Worm (Caenorhabditis elegans) whole organism, young adult: ENCODE results near the gene eat-4.

Experiments
- B0336.3 ChIP-seq: fragments of 200-800 bp; sonication (Bioruptor generic); IDR thresholded peaks from 2 replicates; pipeline ENCODE4 v1.3.6; 2022; ENCODE audit warnings: missing genetic modification characterization, missing compliant biosample characterization
- C17E4.6 ChIP-seq: fragments of 200-800 bp; sonication (Bioruptor generic); IDR thresholded peaks from 2 replicates; pipeline ENCODE4 v1.3.6; 2022; ENCODE audit warnings: missing genetic modification reagents, missing genetic modification characterization, missing compliant biosample characterization
- F23B12.7 ChIP-seq: sonication (generic microtip); optimal IDR thresholded peaks from 2 replicates; lab custom pipeline; 2017; ENCODE audit warnings: missing genetic modification characterization, mild to moderate bottlenecking, missing compliant biosample characterization, antibody characterized with exemption, moderate library complexity; ENCODE audit not compliant: insufficient read depth
- F33H1.4 ChIP-seq: fragments of 200-800 bp; sonication (Bioruptor generic); IDR thresholded peaks from 2 replicates; pipeline ENCODE4 v1.3.6; 2022; ENCODE audit warnings: missing genetic modification reagents, missing genetic modification characterization, missing compliant biosample characterization
- F49E8.2 ChIP-seq: sonication (generic microtip); optimal IDR thresholded peaks from 3 replicates; lab custom pipeline; 2017; ENCODE audit warnings: missing genetic modification characterization, mild to moderate bottlenecking, missing compliant biosample characterization, antibody characterized with exemption, moderate library complexity; ENCODE audit not compliant: insufficient read depth
- F55B11.4 ChIP-seq: sonication (generic microtip); optimal IDR thresholded peaks from 2 replicates; lab custom pipeline; 2016; ENCODE audit warnings: missing compliant biosample characterization, missing genetic modification characterization, borderline replicate concordance; ENCODE audit not compliant: insufficient read depth
- attf-3 ChIP-seq: fragments of 200-800 bp; sonication (Bioruptor generic); conservative IDR thresholded peaks from 2 replicates; pipeline ENCODE4 v1.3.6; 2022; ENCODE audit warnings: missing genetic modification reagents, missing genetic modification characterization, missing compliant biosample characterization
- bed-1 ChIP-seq: fragments of 200-800 bp; sonication (Bioruptor generic); IDR thresholded peaks from 2 replicates; pipeline ENCODE4 v1.3.6; 2022; ENCODE audit warnings: missing genetic modification reagents, missing genetic modification characterization, missing compliant biosample characterization
- cebp-1 ChIP-seq, 2 experiments: fragments of 200-800 bp in 1 of 2; sonication (Bioruptor generic) in 1 of 2; sonication (generic microtip) in 1 of 2; IDR thresholded peaks in 1 of 2; optimal IDR thresholded peaks in 1 of 2; 2 replicates each; pipeline versions ENCODE4 v1.3.6 to Lab custom; 2017 to 2022; ENCODE audit warnings: missing compliant biosample characterization in 2 of 2, missing genetic modification characterization in 2 of 2, mild to moderate bottlenecking in 1 of 2, missing genetic modification reagents in 1 of 2, moderate library complexity in 1 of 2
- ceh-100 ChIP-seq: fragments of 200-800 bp; sonication (Bioruptor generic); IDR thresholded peaks from 2 replicates; pipeline ENCODE4 v1.3.6; 2022; ENCODE audit warnings: missing genetic modification reagents, missing genetic modification characterization, missing compliant biosample characterization
- egl-18 ChIP-seq: fragments of 200-800 bp; sonication (Bioruptor generic); IDR thresholded peaks from 2 replicates; pipeline ENCODE4 v1.3.6; 2022; ENCODE audit warnings: missing genetic modification reagents, missing genetic modification characterization, missing compliant biosample characterization
- egrh-3 ChIP-seq: fragments of 200-800 bp; sonication (Bioruptor generic); IDR thresholded peaks from 2 replicates; pipeline ENCODE4 v1.3.6; 2022; ENCODE audit warnings: missing genetic modification reagents, missing genetic modification characterization, missing compliant biosample characterization
- hlh-26 ChIP-seq: fragments of 200-800 bp; sonication (Bioruptor generic); conservative IDR thresholded peaks from 2 replicates; pipeline ENCODE4 v1.3.6; 2022; ENCODE audit warnings: missing genetic modification reagents, missing genetic modification characterization, missing compliant biosample characterization
- lag-1 ChIP-seq: fragments of 200-800 bp; sonication (Bioruptor generic); IDR thresholded peaks from 2 replicates; pipeline ENCODE4 v1.3.6; 2022; ENCODE audit warnings: missing genetic modification reagents, missing genetic modification characterization, missing compliant biosample characterization
- let-607 ChIP-seq, 2 experiments: fragments of 200-800 bp in 1 of 2; sonication (Bioruptor generic) in 1 of 2; sonication (generic microtip) in 1 of 2; optimal IDR thresholded peaks; 2 replicates each; lab custom pipeline; 2016 to 2018; ENCODE audit warnings: mild to moderate bottlenecking in 2 of 2, missing compliant biosample characterization in 2 of 2, missing genetic modification characterization in 2 of 2, moderate library complexity in 2 of 2, missing genotype in 1 of 2
- lin-35 ChIP-seq, 3 experiments: fragments of 150-350 bp in 2 of 3; sonication (generic microtip) in 1 of 3; optimal IDR thresholded peaks; 2 replicates each; lab custom pipeline; 2014 to 2018; ENCODE audit warnings: missing biosample characterization in 3 of 3, missing genetic modification characterization in 3 of 3, missing genetic modification reagents in 3 of 3
- madf-3 ChIP-seq: fragments of 200-800 bp; sonication (Bioruptor generic); IDR thresholded peaks from 2 replicates; pipeline ENCODE4 v1.3.6; 2022; ENCODE audit warnings: missing genetic modification reagents, missing genetic modification characterization, missing compliant biosample characterization
- madf-8 ChIP-seq: fragments of 200-800 bp; sonication (Bioruptor generic); conservative IDR thresholded peaks from 2 replicates; pipeline ENCODE4 v1.3.6; 2022; ENCODE audit warnings: missing genetic modification reagents, missing genetic modification characterization, missing compliant biosample characterization
- nfyb-1 ChIP-seq: fragments of 200-800 bp; sonication (Bioruptor generic); IDR thresholded peaks from 2 replicates; pipeline ENCODE4 v1.3.6; 2022; ENCODE audit warnings: missing genetic modification reagents, missing genetic modification characterization, missing compliant biosample characterization
- nhr-179 ChIP-seq: sonication (generic microtip); optimal IDR thresholded peaks from 2 replicates; lab custom pipeline; 2016; ENCODE audit warnings: mild to moderate bottlenecking, missing genetic modification characterization, missing compliant biosample characterization
- pbrm-1 ChIP-seq: fragments of 200-800 bp; sonication (Bioruptor generic); IDR thresholded peaks from 2 replicates; pipeline ENCODE4 v1.3.6; 2022; ENCODE audit warnings: missing genetic modification reagents, missing genetic modification characterization, missing compliant biosample characterization
- rcor-1 ChIP-seq: fragments of 200-800 bp; sonication (Bioruptor generic); IDR thresholded peaks from 2 replicates; pipeline ENCODE4 v1.3.6; 2022; ENCODE audit warnings: missing genetic modification reagents, missing genetic modification characterization, missing compliant biosample characterization
- repo-1 ChIP-seq: sonication (generic microtip); optimal IDR thresholded peaks from 2 replicates; lab custom pipeline; 2017; ENCODE audit warnings: mild to moderate bottlenecking, missing genetic modification characterization, missing compliant biosample characterization
- unc-130 ChIP-seq: sonication (generic microtip); optimal IDR thresholded peaks from 2 replicates; lab custom pipeline; 2016; ENCODE audit warnings: missing genetic modification reagents, missing genetic modification characterization, missing compliant biosample characterization
- zim-3 ChIP-seq: sonication (generic microtip); optimal IDR thresholded peaks from 2 replicates; lab custom pipeline; 2017; ENCODE audit warnings: mild to moderate bottlenecking, missing genetic modification characterization, moderate library complexity, missing compliant biosample characterization
- ztf-22 ChIP-seq: fragments of 200-800 bp; sonication (Bioruptor generic); optimal IDR thresholded peaks from 2 replicates; lab custom pipeline; 2018; ENCODE audit warnings: mild to moderate bottlenecking, missing genetic modification characterization, moderate library complexity, missing compliant biosample characterization
- ztf-26 ChIP-seq: sonication (generic microtip); optimal IDR thresholded peaks from 2 replicates; lab custom pipeline; 2017; ENCODE audit warnings: missing genetic modification characterization, missing compliant biosample characterization
- ztf-28 ChIP-seq: fragments of 200-800 bp; sonication (Bioruptor generic); IDR thresholded peaks from 2 replicates; pipeline ENCODE4 v1.3.6; 2022; ENCODE audit warnings: missing genetic modification reagents, missing genetic modification characterization, missing compliant biosample characterization
- ztf-6 ChIP-seq: fragments of 200-800 bp; sonication (Bioruptor generic); IDR thresholded peaks from 2 replicates; pipeline ENCODE4 v1.3.6; 2022; ENCODE audit warnings: missing genetic modification reagents, missing genetic modification characterization, missing compliant biosample characterization

eat-4 gene

DNA sequence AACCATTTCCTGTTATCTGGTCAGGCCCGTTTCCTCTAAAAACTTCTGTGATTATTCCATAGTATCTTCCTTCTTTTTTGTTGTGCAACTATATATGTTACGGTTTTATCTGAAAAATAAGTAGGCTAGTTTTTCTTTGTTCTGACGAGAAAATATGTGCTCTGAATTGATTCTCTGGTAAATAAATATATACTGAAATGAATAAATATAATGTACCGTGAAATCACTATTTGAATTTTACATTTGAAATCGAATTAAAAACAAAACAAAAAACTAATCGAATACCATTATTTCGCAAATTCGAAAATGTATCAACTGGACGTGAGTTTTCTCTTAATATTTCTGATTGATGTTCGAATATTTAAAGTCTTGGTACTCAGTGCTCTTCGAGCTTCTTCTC lies 6.1 kb upstream of the eat-4 start, which contains the start of gene ZK512.10:
Gene ZK512.10, plus strand, starts transcription at position 301 of the 400 bp plus-strand sequence.
- TF ChIP-seq B0336.3 (GFP tag; lab: Robert Waterston, UW) (no peak), madf-8 (no peak), rcor-1 (GFP tag; lab: Robert Waterston, UW) (no peak), nhr-179 (no peak)
- TF ChIP-seq, all 124 proteins: peak for 0

DNA sequence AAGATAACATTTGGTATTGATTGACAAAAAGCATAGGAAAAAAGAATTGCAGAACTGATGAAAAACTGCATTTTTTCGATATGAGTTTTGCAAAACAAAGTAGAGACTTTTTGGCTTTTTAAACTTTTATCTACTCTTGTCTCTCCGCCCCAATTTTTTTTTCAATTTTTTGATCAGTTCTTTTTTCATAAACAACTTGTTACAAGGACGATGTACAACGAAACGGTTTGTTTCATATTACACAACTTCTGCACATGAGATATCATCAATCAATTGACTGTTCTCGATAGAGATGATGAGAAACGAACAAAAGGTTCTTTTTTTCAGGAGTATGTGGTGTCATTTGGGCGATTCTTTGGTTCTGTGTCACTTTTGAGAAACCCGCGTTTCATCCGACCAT lies 1.9 kb downstream of the eat-4 start, which contains the start of gene ZK512.7:
Gene ZK512.7, minus strand, starts transcription at position 101 of the 400 bp plus-strand sequence.
- no peak for TF ChIP-seq repo-1 (tag; lab: Kevin White, UChicago)
- TF ChIP-seq lin-35 (GFP tag; optimal IDR thresholded peaks at IDR 0.05; lab: Kevin White, UChicago) = no peak
- no peak for TF ChIP-seq pbrm-1 (GFP tag; lab: Robert Waterston, UW)
- no peak for TF ChIP-seq ztf-22 (GFP tag; lab: Kevin White, UChicago)

DNA sequence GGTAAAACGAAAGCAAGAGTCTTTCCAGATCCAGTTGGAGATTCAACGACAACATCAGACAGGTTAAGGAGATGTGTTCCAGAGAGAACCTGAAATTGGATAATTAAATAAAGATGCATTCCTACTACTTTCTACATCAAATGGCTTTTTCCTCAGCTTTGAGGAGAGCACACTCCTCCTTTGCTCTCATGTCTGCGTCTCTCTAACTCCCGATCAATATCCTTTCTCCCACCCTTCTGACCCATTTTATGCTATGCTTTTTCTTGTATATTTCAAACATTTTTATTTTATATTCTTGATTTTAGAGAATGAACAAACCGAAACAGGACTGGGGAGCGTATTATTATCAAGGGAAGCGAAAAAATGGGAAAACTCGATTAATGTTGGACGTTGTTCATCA lies 7.2 kb downstream of the eat-4 start, which contains the start of gene ZK512.11:
Gene ZK512.11, plus strand, starts transcription at position 301 of the 400 bp plus-strand sequence.
- TF ChIP-seq hlh-26 (no peak), lag-1 (no peak), cebp-1 (GFP tag; IDR thresholded peaks at IDR 0.05; lab: Robert Waterston, UW) (no peak), cebp-1 (tag; optimal IDR thresholded peaks at IDR 0.05; lab: Kevin White, UChicago) (no peak), ceh-100 (no peak), zim-3 (tag; lab: Kevin White, UChicago) (no peak), F49E8.2 (tag; lab: Kevin White, UChicago) (no peak), F55B11.4 (tag; lab: Kevin White, UChicago) (no peak), C17E4.6 (GFP tag; lab: Robert Waterston, UW) (no peak), nfyb-1 (no peak), F33H1.4 (no peak), nhr-179 (no peak), ztf-28 (GFP tag; lab: Robert Waterston, UW) (no peak), ztf-26 (tag; lab: Kevin White, UChicago) (no peak), madf-3 (no peak), ztf-6 (GFP tag; lab: Robert Waterston, UW) (no peak), bed-1 (GFP tag; lab: Robert Waterston, UW) (no peak)

DNA sequence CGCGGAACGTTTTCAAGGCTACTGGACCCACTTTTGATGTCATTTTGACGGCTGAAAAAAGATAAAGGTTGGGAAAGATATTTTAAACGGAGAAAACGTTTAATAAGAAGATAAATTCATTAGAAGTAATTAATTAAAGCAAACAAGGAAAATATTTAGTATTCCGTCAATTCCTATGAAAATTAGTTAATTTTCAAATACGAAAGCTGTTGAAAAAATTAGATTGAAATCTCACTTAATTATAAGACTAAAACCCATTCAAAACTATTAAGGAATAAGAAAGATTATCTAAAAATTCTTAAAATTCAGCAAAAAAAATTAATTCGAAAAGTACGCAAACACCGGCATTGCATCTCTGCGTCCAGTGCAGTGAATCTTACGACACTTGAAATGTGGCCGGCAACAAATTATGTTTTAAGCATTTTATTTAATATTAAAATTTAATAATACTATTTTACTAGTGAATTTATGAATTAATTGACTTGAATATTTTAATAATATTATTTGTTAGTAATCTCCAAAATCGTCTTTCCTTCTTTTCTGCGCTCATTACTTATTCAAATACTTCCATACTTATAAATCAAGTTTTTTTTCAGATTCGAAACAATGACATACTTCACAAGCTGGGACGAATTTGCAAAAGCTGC lies 8.2 kb downstream of the eat-4 start, which contains the start of the genes ZK512.2 and ZK512.4:
Gene ZK512.2, minus strand, starts transcription at position 51 of the 647 bp plus-strand sequence.
Gene ZK512.4, plus strand, starts transcription at position 597 of the 647 bp plus-strand sequence.
- TF ChIP-seq madf-8 = no peak
- peak in 1 of 2 experiments; percentile 0 for TF ChIP-seq let-607 (tag; optimal IDR thresholded peaks at IDR 0.05; lab: Kevin White, UChicago)
- peak; percentile 55 for TF ChIP-seq F23B12.7 (tag; lab: Kevin White, UChicago)
- TF ChIP-seq egrh-3 (GFP tag; lab: Robert Waterston, UW) = no peak

DNA sequence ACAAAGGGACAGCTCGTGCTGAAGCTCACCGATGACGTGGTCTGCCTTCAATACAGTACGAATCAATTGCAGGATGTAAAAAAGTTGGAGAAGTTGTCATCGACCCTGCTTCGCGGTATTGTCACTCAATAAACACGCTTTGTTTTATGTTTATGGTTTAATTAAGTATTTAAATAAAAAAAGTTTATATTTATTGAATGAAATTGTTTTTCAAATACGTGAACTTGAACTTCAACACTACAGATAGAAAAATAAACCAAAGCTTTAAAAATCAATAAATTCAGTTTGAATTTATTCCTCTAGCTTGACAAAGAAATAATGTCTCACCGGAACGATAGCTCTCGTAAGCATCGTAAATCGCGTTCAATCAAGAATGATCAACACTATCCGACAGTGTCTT lies 9.1 kb downstream of the eat-4 start, which contains the start of gene ZK512.8:
Gene ZK512.8, plus strand, starts transcription at position 301 of the 400 bp plus-strand sequence.
- TF ChIP-seq unc-130 (GFP tag; lab: Kevin White, UChicago) (no peak), egl-18 (GFP tag; lab: Robert Waterston, UW) (no peak), attf-3 (GFP tag; lab: Robert Waterston, UW) (no peak)
